Worm (Caenorhabditis elegans) whole organism, L2 larva: Measurements from ENCODE around the gene mbr-1.

Source experiments
- C34F6.9 ChIP-seq: fragments of 150-350 bp; optimal IDR thresholded peaks from 2 replicates; lab custom pipeline; 2014; ENCODE audit warnings: missing biosample characterization, missing genetic modification characterization
- F13H6.1 ChIP-seq: sonication (generic microtip); optimal IDR thresholded peaks from 2 replicates; lab custom pipeline; 2016; ENCODE audit warnings: missing genetic modification characterization, missing compliant biosample characterization
- R02D3.7 ChIP-seq: fragments of 150-350 bp; optimal IDR thresholded peaks from 2 replicates; lab custom pipeline; 2014; ENCODE audit warnings: missing biosample characterization, missing genetic modification characterization
- Y55F3AM.14 ChIP-seq: fragments of 200-800 bp; sonication (Bioruptor generic); optimal IDR thresholded peaks from 2 replicates; lab custom pipeline; 2018; ENCODE audit warnings: mild to moderate bottlenecking, missing genetic modification characterization, missing compliant biosample characterization
- ZK546.5 ChIP-seq: sonication (generic microtip); optimal IDR thresholded peaks from 2 replicates; lab custom pipeline; 2017; ENCODE audit warnings: missing biosample characterization, missing genetic modification characterization
- alr-1 ChIP-seq: fragments of 150-350 bp; optimal IDR thresholded peaks from 2 replicates; lab custom pipeline; 2014; ENCODE audit warnings: missing biosample characterization, missing genetic modification characterization
- aly-2 ChIP-seq: fragments of 150-350 bp; optimal IDR thresholded peaks from 2 replicates; lab custom pipeline; 2014; ENCODE audit warnings: missing biosample characterization, missing genetic modification characterization
- ama-1 ChIP-seq: fragments of 150-350 bp; optimal IDR thresholded peaks from 2 replicates; lab custom pipeline; 2018; ENCODE audit warnings: inconsistent platforms
- blmp-1 ChIP-seq: sonication (generic microtip); optimal IDR thresholded peaks from 2 replicates; lab custom pipeline; 2017; ENCODE audit warnings: missing genetic modification characterization, mild to moderate bottlenecking, missing compliant biosample characterization, antibody characterized with exemption, moderate library complexity; ENCODE audit not compliant: insufficient read depth
- ceh-16 ChIP-seq: fragments of 150-350 bp; optimal IDR thresholded peaks from 2 replicates; lab custom pipeline; 2014; ENCODE audit warnings: missing biosample characterization, missing genetic modification characterization
- ceh-82 ChIP-seq: fragments of 150-350 bp; optimal IDR thresholded peaks from 2 replicates; lab custom pipeline; 2014; ENCODE audit warnings: missing biosample characterization, missing genetic modification characterization
- crh-2 ChIP-seq: sonication (generic microtip); optimal IDR thresholded peaks from 2 replicates; lab custom pipeline; 2017; ENCODE audit warnings: missing biosample characterization, missing genetic modification characterization
- dmd-4 ChIP-seq: sonication (generic microtip); optimal IDR thresholded peaks from 2 replicates; lab custom pipeline; 2017; ENCODE audit warnings: missing biosample characterization, missing genetic modification characterization
- egl-27 ChIP-seq: sonication (generic microtip); optimal IDR thresholded peaks from 3 replicates; lab custom pipeline; 2017; ENCODE audit warnings: missing biosample characterization, missing genetic modification reagents, missing genetic modification characterization
- elt-1 ChIP-seq: fragments of 150-350 bp; optimal IDR thresholded peaks from 2 replicates; lab custom pipeline; 2014; ENCODE audit warnings: missing biosample characterization, missing genetic modification characterization
- elt-3 ChIP-seq: sonication (generic microtip); optimal IDR thresholded peaks from 2 replicates; lab custom pipeline; 2017; ENCODE audit warnings: missing biosample characterization, missing genetic modification characterization
- fos-1 ChIP-seq: fragments of 150-350 bp; optimal IDR thresholded peaks from 2 replicates; lab custom pipeline; 2014; ENCODE audit warnings: missing biosample characterization, missing genetic modification characterization
- gmeb-1 ChIP-seq: fragments of 150-350 bp; optimal IDR thresholded peaks from 2 replicates; lab custom pipeline; 2014; ENCODE audit warnings: missing biosample characterization, missing genetic modification characterization
- lin-11 ChIP-seq: fragments of 150-350 bp; sonication (generic microtip); optimal IDR thresholded peaks from 2 replicates; lab custom pipeline; 2014; ENCODE audit warnings: missing biosample characterization, missing genetic modification characterization, inconsistent platforms, mixed read lengths
- lin-13 ChIP-seq: fragments of 150-350 bp; optimal IDR thresholded peaks from 2 replicates; lab custom pipeline; 2014; ENCODE audit warnings: missing biosample characterization, missing genetic modification reagents, missing genetic modification characterization
- lin-39 ChIP-seq: fragments of 150-350 bp; optimal IDR thresholded peaks from 2 replicates; lab custom pipeline; 2014; ENCODE audit warnings: missing biosample characterization, missing genetic modification reagents, missing genetic modification characterization
- lsy-2 ChIP-seq, 2 experiments: fragments of 150-350 bp in 1 of 2; sonication (generic microtip) in 1 of 2; optimal IDR thresholded peaks; 2 replicates each; lab custom pipeline; 2014 to 2017; ENCODE audit warnings: missing biosample characterization in 2 of 2, missing genetic modification characterization in 2 of 2
- mab-5 ChIP-seq: fragments of 150-350 bp; optimal IDR thresholded peaks from 2 replicates; lab custom pipeline; 2014; ENCODE audit warnings: missing biosample characterization, missing genetic modification characterization
- mbf-1 ChIP-seq: sonication (generic microtip); optimal IDR thresholded peaks from 2 replicates; lab custom pipeline; 2017; ENCODE audit warnings: missing biosample characterization, missing genetic modification characterization
- mdl-1 ChIP-seq, 2 experiments: fragments of 150-350 bp in 1 of 2; sonication (generic microtip) in 1 of 2; optimal IDR thresholded peaks; 2 replicates each; lab custom pipeline; 2017; ENCODE audit warnings: missing biosample characterization in 2 of 2, missing genetic modification characterization in 2 of 2
- nhr-10 ChIP-seq: sonication (generic microtip); optimal IDR thresholded peaks from 2 replicates; lab custom pipeline; 2017; ENCODE audit warnings: missing biosample characterization, missing genetic modification characterization
- nhr-11 ChIP-seq: fragments of 150-350 bp; optimal IDR thresholded peaks from 2 replicates; lab custom pipeline; 2014; ENCODE audit warnings: missing biosample characterization, missing genetic modification characterization
- nhr-12 ChIP-seq: fragments of 150-350 bp; optimal IDR thresholded peaks from 2 replicates; lab custom pipeline; 2014; ENCODE audit warnings: missing biosample characterization, missing genetic modification characterization
- nhr-129 ChIP-seq: fragments of 150-350 bp; optimal IDR thresholded peaks from 2 replicates; lab custom pipeline; 2014; ENCODE audit warnings: missing biosample characterization, missing genetic modification characterization
- nhr-21 ChIP-seq: fragments of 150-350 bp; optimal IDR thresholded peaks from 2 replicates; lab custom pipeline; 2014; ENCODE audit warnings: missing biosample characterization, missing genetic modification characterization
- nhr-23 ChIP-seq: fragments of 150-350 bp; optimal IDR thresholded peaks from 2 replicates; lab custom pipeline; 2014; ENCODE audit warnings: missing biosample characterization, missing genetic modification reagents, missing genetic modification characterization
- nhr-237 ChIP-seq: fragments of 150-350 bp; optimal IDR thresholded peaks from 2 replicates; lab custom pipeline; 2014; ENCODE audit warnings: missing biosample characterization, missing genetic modification characterization
- nhr-25 ChIP-seq: fragments of 150-350 bp; sonication (generic microtip); optimal IDR thresholded peaks from 3 replicates; lab custom pipeline; 2014; ENCODE audit warnings: missing biosample characterization, missing genetic modification characterization
- nhr-6 ChIP-seq: fragments of 150-350 bp; optimal IDR thresholded peaks from 2 replicates; lab custom pipeline; 2014; ENCODE audit warnings: missing biosample characterization, missing genetic modification characterization
- nhr-77 ChIP-seq: fragments of 150-350 bp; optimal IDR thresholded peaks from 2 replicates; lab custom pipeline; 2014; ENCODE audit warnings: missing biosample characterization, missing genetic modification characterization
- peb-1 ChIP-seq: fragments of 150-350 bp; optimal IDR thresholded peaks from 2 replicates; lab custom pipeline; 2014; ENCODE audit warnings: missing biosample characterization, missing genetic modification characterization
- sem-4 ChIP-seq: fragments of 150-350 bp; optimal IDR thresholded peaks from 2 replicates; lab custom pipeline; 2014; ENCODE audit warnings: missing biosample characterization, missing genetic modification reagents, missing genetic modification characterization
- skn-1 ChIP-seq: sonication (generic microtip); optimal IDR thresholded peaks from 2 replicates; lab custom pipeline; 2017; ENCODE audit warnings: missing biosample characterization, missing genetic modification characterization
- sma-3 ChIP-seq: sonication (generic microtip); optimal IDR thresholded peaks from 2 replicates; lab custom pipeline; 2016; ENCODE audit warnings: missing genetic modification reagents, missing genetic modification characterization, missing compliant biosample characterization
- sma-9 ChIP-seq, 2 experiments: fragments of 150-350 bp in 1 of 2; sonication (generic microtip) in 1 of 2; optimal IDR thresholded peaks; 2 replicates each; lab custom pipeline; 2014 to 2016; ENCODE audit warnings: missing genetic modification characterization in 2 of 2, mild to moderate bottlenecking in 1 of 2, missing biosample characterization in 1 of 2, missing compliant biosample characterization in 1 of 2, missing genetic modification reagents in 1 of 2, moderate library complexity in 1 of 2
- snpc-4 ChIP-seq: fragments of 150-350 bp; optimal IDR thresholded peaks from 2 replicates; lab custom pipeline; 2014; ENCODE audit warnings: missing biosample characterization, missing genetic modification characterization
- unc-39 ChIP-seq: fragments of 150-350 bp; optimal IDR thresholded peaks from 2 replicates; lab custom pipeline; 2014; ENCODE audit warnings: missing biosample characterization, missing genetic modification characterization
- unc-55 ChIP-seq: fragments of 150-350 bp; sonication (generic microtip); optimal IDR thresholded peaks from 3 replicates; lab custom pipeline; 2014; ENCODE audit warnings: missing biosample characterization, missing genetic modification reagents, missing genetic modification characterization
- unc-62 ChIP-seq: fragments of 150-350 bp; optimal IDR thresholded peaks from 2 replicates; lab custom pipeline; 2014; ENCODE audit warnings: missing biosample characterization, missing genetic modification reagents, missing genetic modification characterization
- zag-1 ChIP-seq: fragments of 150-350 bp; optimal IDR thresholded peaks from 2 replicates; lab custom pipeline; 2014; ENCODE audit warnings: missing biosample characterization, missing genetic modification characterization
- ztf-1 ChIP-seq: fragments of 200-800 bp; sonication (Bioruptor generic); conservative IDR thresholded peaks from 2 replicates; pipeline ENCODE4 v1.3.6; 2022; ENCODE audit warnings: missing genetic modification characterization, missing compliant biosample characterization
- ztf-11 ChIP-seq: sonication (generic microtip); optimal IDR thresholded peaks from 2 replicates; lab custom pipeline; 2017; ENCODE audit warnings: missing biosample characterization, missing genetic modification characterization
- ztf-4 ChIP-seq: fragments of 150-350 bp; optimal IDR thresholded peaks from 2 replicates; lab custom pipeline; 2014; ENCODE audit warnings: missing biosample characterization, missing genetic modification characterization

The mbr-1 gene

DNA sequence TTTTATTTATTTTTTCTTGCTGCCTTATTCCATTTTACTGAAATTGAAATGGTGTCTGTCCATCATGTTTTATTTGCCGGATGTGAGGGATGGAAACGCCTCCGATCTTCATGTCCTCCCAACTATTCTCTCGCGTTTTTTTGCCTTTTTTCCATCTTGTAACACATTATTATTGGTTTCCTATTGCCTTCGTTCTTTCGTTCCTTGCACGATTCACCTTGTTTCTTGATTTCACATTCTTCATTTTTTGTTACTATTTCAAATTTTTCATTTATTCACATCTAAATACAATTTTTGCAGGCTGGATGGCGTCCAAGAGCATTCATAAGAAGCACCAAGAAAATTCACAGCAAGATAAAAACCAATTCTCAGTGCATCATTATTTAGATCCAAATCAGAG, 30.2 kb downstream of the mbr-1 start, which contains the start of gene yap-1:
Gene yap-1, plus strand, starts transcription at position 301 of the 400 bp plus-strand sequence.
- TF ChIP-seq nhr-237 (tag; lab: Kevin White, UChicago) (no peak), snpc-4 (tag; lab: Kevin White, UChicago) (no peak), lsy-2 (tag; optimal IDR thresholded peaks at IDR 0.05; lab: Kevin White, UChicago) (no peak), elt-1 (tag; lab: Kevin White, UChicago) (no peak), Y55F3AM.14 (no peak), F13H6.1 (tag; lab: Kevin White, UChicago) (no peak), C34F6.9 (tag; lab: Kevin White, UChicago) (no peak), mbf-1 (tag; lab: Kevin White, UChicago) (no peak), fos-1 (no peak), skn-1 (tag; lab: Kevin White, UChicago) (no peak), unc-39 (tag; lab: Kevin White, UChicago) (no peak), zag-1 (tag; lab: Kevin White, UChicago) (no peak), nhr-77 (no peak), ztf-4 (tag; lab: Kevin White, UChicago) (no peak)

DNA sequence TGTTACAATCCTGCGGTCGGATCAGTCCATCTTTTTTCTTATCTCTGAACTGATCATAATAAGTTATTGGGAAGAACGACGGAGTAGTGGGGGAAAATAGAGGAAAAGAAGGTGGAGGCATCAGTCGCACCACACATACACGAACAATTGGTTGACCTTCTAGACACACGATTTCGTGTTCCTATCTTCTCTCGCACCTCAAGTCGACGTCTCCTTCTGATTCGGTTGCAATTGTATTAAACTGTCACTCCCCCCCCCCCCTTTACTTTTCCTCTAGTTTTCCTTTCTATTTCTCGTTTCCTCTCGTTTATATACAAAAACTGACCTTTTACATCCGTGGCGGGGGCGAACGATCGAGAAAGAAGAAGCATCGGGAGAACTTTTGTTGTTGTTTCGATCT, 30.6 kb downstream of the mbr-1 start:
- TF ChIP-seq nhr-12 (tag; lab: Kevin White, UChicago) (no peak), nhr-21 (peak; percentile 34), nhr-129 (tag; lab: Kevin White, UChicago) (no peak), mab-5 (tag; lab: Kevin White, UChicago) (no peak), lin-39 (tag; lab: Kevin White, UChicago) (no peak), Y55F3AM.14 (no peak), blmp-1 (tag; lab: Kevin White, UChicago) (peak; percentile 94), sem-4 (tag; lab: Kevin White, UChicago) (peak; percentile 14), ztf-1 (GFP tag; lab: Robert Waterston, UW) (no peak), unc-39 (tag; lab: Kevin White, UChicago) (no peak), sma-9 (GFP tag; optimal IDR thresholded peaks at IDR 0.05; lab: Kevin White, UChicago) (peak; percentile 64), sma-9 (tag; optimal IDR thresholded peaks at IDR 0.05; lab: Kevin White, UChicago) (no peak), dmd-4 (no peak), ama-1 (lab: Kevin White, UChicago) (no peak), peb-1 (tag; lab: Kevin White, UChicago) (no peak), lin-13 (GFP tag; lab: Kevin White, UChicago) (no peak), snpc-4 (tag; lab: Kevin White, UChicago) (no peak), fos-1 (peak; percentile 41), crh-2 (tag; lab: Kevin White, UChicago) (no peak), alr-1 (no peak), ceh-16 (peak; percentile 48), skn-1 (tag; lab: Kevin White, UChicago) (no peak), nhr-10 (tag; lab: Kevin White, UChicago) (no peak), mbf-1 (tag; lab: Kevin White, UChicago) (no peak), ztf-4 (tag; lab: Kevin White, UChicago) (no peak), elt-3 (tag; lab: Kevin White, UChicago) (no peak), ztf-11 (tag; lab: Kevin White, UChicago) (no peak), nhr-237 (tag; lab: Kevin White, UChicago) (no peak), nhr-11 (tag; lab: Kevin White, UChicago) (no peak), ceh-82 (tag; lab: Kevin White, UChicago) (no peak), C34F6.9 (tag; lab: Kevin White, UChicago) (no peak), F13H6.1 (tag; lab: Kevin White, UChicago) (no peak), lsy-2 (tag; optimal IDR thresholded peaks at IDR 0.05; lab: Kevin White, UChicago) (no peak), elt-1 (tag; lab: Kevin White, UChicago) (no peak), nhr-77 (no peak), unc-62 (GFP tag; lab: Kevin White, UChicago) (no peak), egl-27 (no peak), ZK546.5 (tag; lab: Kevin White, UChicago) (no peak), nhr-23 (no peak), sma-3 (peak; percentile 17), gmeb-1 (tag; lab: Kevin White, UChicago) (no peak), unc-55 (GFP tag; lab: Kevin White, UChicago) (no peak), nhr-25 (tag; lab: Kevin White, UChicago) (peak; percentile 83), zag-1 (tag; lab: Kevin White, UChicago) (no peak), R02D3.7 (no peak), aly-2 (no peak), mdl-1 (tag; optimal IDR thresholded peaks at IDR 0.05; lab: Kevin White, UChicago) (no peak), nhr-6 (tag; lab: Kevin White, UChicago) (no peak), lin-11 (no peak)
